Fruit fly (Drosophila melanogaster) whole organism, prepupa: ENCODE data around the gene Cp16.

Source experiments
- Blimp-1 ChIP-seq: fragments of 200-800 bp; sonication (Bioruptor generic); optimal IDR thresholded peaks from 3 replicates; lab custom pipeline; 2017; ENCODE audit warnings: missing biosample characterization, missing genetic modification characterization, mild to moderate bottlenecking, moderate library complexity, missing genetic modification reagents
- CG10631 ChIP-seq: fragments of 200-800 bp; sonication (Bioruptor generic); optimal IDR thresholded peaks from 2 replicates; lab custom pipeline; 2016; ENCODE audit warnings: missing biosample characterization, missing genetic modification characterization
- CG10669 ChIP-seq: fragments of 200-800 bp; sonication (Bioruptor generic); optimal IDR thresholded peaks from 3 replicates; lab custom pipeline; 2018; ENCODE audit warnings: missing biosample characterization, mild to moderate bottlenecking, missing genetic modification characterization, moderate library complexity
- CG11294 ChIP-seq: fragments of 200-800 bp; sonication (Bioruptor generic); IDR thresholded peaks from 2 replicates; pipeline ENCODE4 v1.3.6; 2022; ENCODE audit warnings: missing biosample characterization, missing genetic modification characterization
- CG15336 ChIP-seq: fragments of 200-800 bp; sonication (Bioruptor generic); IDR thresholded peaks from 2 replicates; pipeline ENCODE4 v1.3.6; 2022; ENCODE audit warnings: missing biosample characterization, missing genetic modification characterization
- CG1621 ChIP-seq: fragments of 200-800 bp; sonication (Bioruptor generic); optimal IDR thresholded peaks from 3 replicates; lab custom pipeline; 2018; ENCODE audit warnings: missing biosample characterization, mild to moderate bottlenecking, missing genetic modification characterization
- CG16779 ChIP-seq: fragments of 200-800 bp; sonication (Bioruptor generic); optimal IDR thresholded peaks from 3 replicates; lab custom pipeline; 2017; ENCODE audit warnings: missing biosample characterization, mild to moderate bottlenecking, missing genetic modification characterization
- CG3032 ChIP-seq: fragments of 200-800 bp; optimal IDR thresholded peaks from 2 replicates; lab custom pipeline; 2019; ENCODE audit warnings: missing biosample characterization, mild to moderate bottlenecking, missing genetic modification characterization, moderate library complexity
- CG32006 ChIP-seq: fragments of 200-800 bp; sonication (Bioruptor generic); optimal IDR thresholded peaks from 3 replicates; lab custom pipeline; 2017; ENCODE audit warnings: missing biosample characterization, mild to moderate bottlenecking, missing genetic modification characterization
- CG3919 ChIP-seq: fragments of 200-800 bp; sonication (Bioruptor generic); optimal IDR thresholded peaks from 3 replicates; lab custom pipeline; 2016; ENCODE audit warnings: missing biosample characterization, missing genetic modification characterization
- CG4318 ChIP-seq: fragments of 200-800 bp; sonication (Bioruptor generic); optimal IDR thresholded peaks from 3 replicates; lab custom pipeline; 2017; ENCODE audit warnings: missing biosample characterization, mild to moderate bottlenecking, missing genetic modification characterization
- CG6163 ChIP-seq: fragments of 200-800 bp; sonication (Bioruptor generic); IDR thresholded peaks from 3 replicates; pipeline ENCODE4 v1.3.6; 2022; ENCODE audit warnings: missing biosample characterization, missing genetic modification characterization
- CG6276 ChIP-seq: fragments of 200-800 bp; sonication (Bioruptor generic); optimal IDR thresholded peaks from 2 replicates; lab custom pipeline; 2017; ENCODE audit warnings: missing biosample characterization, mild to moderate bottlenecking, missing genetic modification characterization
- CG6792 ChIP-seq: fragments of 200-800 bp; sonication (Bioruptor generic); optimal IDR thresholded peaks from 3 replicates; lab custom pipeline; 2016; ENCODE audit warnings: missing biosample characterization, missing genetic modification characterization
- CG6808 ChIP-seq: fragments of 200-800 bp; sonication (Bioruptor generic); optimal IDR thresholded peaks from 3 replicates; lab custom pipeline; 2017; ENCODE audit warnings: missing biosample characterization, missing genetic modification characterization, mild to moderate bottlenecking, moderate library complexity, missing genetic modification reagents
- CG7368 ChIP-seq: fragments of 200-800 bp; sonication (Bioruptor generic); optimal IDR thresholded peaks from 3 replicates; lab custom pipeline; 2016; ENCODE audit warnings: missing biosample characterization, missing genetic modification characterization
- CG8319 ChIP-seq: fragments of 200-800 bp; sonication (Bioruptor generic); optimal IDR thresholded peaks from 3 replicates; lab custom pipeline; 2016; ENCODE audit warnings: missing biosample characterization, missing genetic modification characterization
- CG9139 ChIP-seq: fragments of 200-800 bp; sonication (Bioruptor generic); optimal IDR thresholded peaks from 3 replicates; lab custom pipeline; 2017; ENCODE audit warnings: missing biosample characterization, mild to moderate bottlenecking, missing genetic modification characterization
- Eip75B ChIP-seq: fragments of 200-800 bp; sonication (Bioruptor generic); optimal IDR thresholded peaks from 3 replicates; lab custom pipeline; 2016; ENCODE audit warnings: missing biosample characterization, missing genetic modification characterization
- Eip78C ChIP-seq: fragments of 200-800 bp; sonication (Bioruptor generic); peaks from one replicate; lab custom pipeline; 2016; ENCODE audit warnings: missing biosample characterization, missing genetic modification characterization
- Eip93F ChIP-seq: fragments of 200-800 bp; sonication (Bioruptor generic); optimal IDR thresholded peaks from 2 replicates; lab custom pipeline; 2016; ENCODE audit warnings: missing biosample characterization, mild to moderate bottlenecking, missing genetic modification characterization
- Ets21C ChIP-seq: fragments of 200-800 bp; sonication (Bioruptor generic); optimal IDR thresholded peaks from 3 replicates; lab custom pipeline; 2016; ENCODE audit warnings: missing biosample characterization, missing genetic modification characterization
- Ets96B ChIP-seq: fragments of 200-800 bp; optimal IDR thresholded peaks from 2 replicates; lab custom pipeline; 2019; ENCODE audit warnings: missing biosample characterization, mild to moderate bottlenecking, missing genetic modification characterization, moderate library complexity
- Gug ChIP-seq: fragments of 200-800 bp; sonication (Bioruptor generic); IDR thresholded peaks from 2 replicates; pipeline ENCODE4 v1.3.6; 2022; ENCODE audit warnings: missing biosample characterization, missing genetic modification characterization
- Hr38 ChIP-seq: sonication (Bioruptor generic); optimal IDR thresholded peaks from 2 replicates; lab custom pipeline; 2016; ENCODE audit warnings: missing biosample characterization, missing genetic modification characterization
- Hr4 ChIP-seq: fragments of 200-800 bp; sonication (Bioruptor generic); optimal IDR thresholded peaks from 3 replicates; lab custom pipeline; 2016; ENCODE audit warnings: missing biosample characterization, missing genetic modification characterization
- Lpt ChIP-seq: fragments of 200-800 bp; sonication (Bioruptor generic); optimal IDR thresholded peaks from 3 replicates; lab custom pipeline; 2016; ENCODE audit warnings: missing biosample characterization, missing genetic modification characterization
- Met ChIP-seq: fragments of 200-800 bp; sonication (Bioruptor generic); optimal IDR thresholded peaks from 3 replicates; lab custom pipeline; 2016; ENCODE audit warnings: missing biosample characterization, missing genetic modification characterization
- OdsH ChIP-seq: fragments of 200-800 bp; sonication (Bioruptor generic); optimal IDR thresholded peaks from 3 replicates; lab custom pipeline; 2016; ENCODE audit warnings: missing biosample characterization, missing genetic modification characterization
- Smox ChIP-seq: fragments of 200-800 bp; sonication (Bioruptor generic); optimal IDR thresholded peaks from 3 replicates; lab custom pipeline; 2016; ENCODE audit warnings: missing biosample characterization, missing genetic modification characterization
- Sox102F ChIP-seq: fragments of 200-800 bp; sonication (Bioruptor generic); optimal IDR thresholded peaks from 2 replicates; lab custom pipeline; 2016; ENCODE audit warnings: missing biosample characterization, mild to moderate bottlenecking, missing genetic modification characterization
- Sox15 ChIP-seq: fragments of 200-800 bp; sonication (Bioruptor generic); optimal IDR thresholded peaks from 3 replicates; lab custom pipeline; 2016; ENCODE audit warnings: missing biosample characterization, missing genetic modification characterization
- cyc ChIP-seq: fragments of 200-800 bp; sonication (Bioruptor generic); optimal IDR thresholded peaks from 3 replicates; lab custom pipeline; 2016; ENCODE audit warnings: missing biosample characterization, missing genetic modification characterization
- dac ChIP-seq: fragments of 200-800 bp; sonication (Bioruptor generic); optimal IDR thresholded peaks from 2 replicates; lab custom pipeline; 2017; ENCODE audit warnings: missing biosample characterization, mild to moderate bottlenecking, missing genetic modification characterization
- dsx ChIP-seq: fragments of 200-800 bp; optimal IDR thresholded peaks from 3 replicates; lab custom pipeline; 2019; ENCODE audit warnings: missing biosample characterization, mild to moderate bottlenecking, missing genetic modification characterization, moderate library complexity; ENCODE audit not compliant: poor library complexity, severe bottlenecking
- eg ChIP-seq: fragments of 200-800 bp; sonication (Bioruptor generic); IDR thresholded peaks from 3 replicates; pipeline ENCODE4 v1.3.6; 2022; ENCODE audit warnings: missing biosample characterization, missing genetic modification characterization
- esn ChIP-seq: fragments of 200-800 bp; sonication (Bioruptor generic); optimal IDR thresholded peaks from 2 replicates; lab custom pipeline; 2016; ENCODE audit warnings: missing biosample characterization, mild to moderate bottlenecking, missing genetic modification characterization, moderate library complexity
- fd59A ChIP-seq: fragments of 200-800 bp; sonication (Bioruptor generic); optimal IDR thresholded peaks from 2 replicates; lab custom pipeline; 2017; ENCODE audit warnings: missing biosample characterization, mild to moderate bottlenecking, missing genetic modification characterization, missing genetic modification reagents
- fkh ChIP-seq: fragments of 200-800 bp; sonication (Bioruptor generic); optimal IDR thresholded peaks from 3 replicates; lab custom pipeline; 2017; ENCODE audit warnings: missing biosample characterization, mild to moderate bottlenecking, missing genetic modification characterization, moderate library complexity
- net ChIP-seq: fragments of 200-800 bp; sonication (Bioruptor generic); optimal IDR thresholded peaks from 3 replicates; lab custom pipeline; 2016; ENCODE audit warnings: missing biosample characterization, missing genetic modification characterization
- salr ChIP-seq, 2 experiments: fragments of 200-800 bp; sonication (Bioruptor generic); optimal IDR thresholded peaks; 3 replicates each; lab custom pipeline; 2016 to 2018; ENCODE audit warnings: missing biosample characterization in 2 of 2, missing genetic modification characterization in 2 of 2, mild to moderate bottlenecking in 1 of 2
- spab ChIP-seq: fragments of 200-800 bp; sonication (Bioruptor generic); optimal IDR thresholded peaks from 2 replicates; lab custom pipeline; 2017; ENCODE audit warnings: missing biosample characterization, mild to moderate bottlenecking, missing genetic modification characterization, missing genetic modification reagents
- ss ChIP-seq, 2 experiments: fragments of 200-800 bp; sonication (Bioruptor generic); optimal IDR thresholded peaks; 2 replicates in 1 of 2; 3 replicates in 1 of 2; lab custom pipeline; 2017 to 2018; ENCODE audit warnings: mild to moderate bottlenecking in 2 of 2, missing biosample characterization in 2 of 2, missing genetic modification characterization in 2 of 2, moderate library complexity in 1 of 2
- svp ChIP-seq: fragments of 200-800 bp; sonication (Bioruptor generic); peaks from one replicate; lab custom pipeline; 2016; ENCODE audit warnings: missing biosample characterization, missing genetic modification characterization
- topi ChIP-seq: fragments of 200-800 bp; sonication (Bioruptor generic); optimal IDR thresholded peaks from 3 replicates; lab custom pipeline; 2016; ENCODE audit warnings: missing biosample characterization, missing genetic modification characterization

The Cp16 gene

dm6 chr3L:8716013-8716412 lies 15.7 kb upstream of the Cp16 start (continued):
- TF ChIP-seq Smox (GFP tag; lab: Kevin White, UChicago) (peak; percentile 68), Ets21C (GFP tag; lab: Kevin White, UChicago) (peak; percentile 34), CG15336 (GFP tag; lab: Robert Waterston, UW) (no peak), CG10669 (GFP tag; lab: Kevin White, UChicago) (no peak), Lpt (no peak), CG6792 (GFP tag; lab: Kevin White, UChicago) (peak; percentile 31), topi (GFP tag; lab: Kevin White, UChicago) (peak; percentile 67)

DNA sequence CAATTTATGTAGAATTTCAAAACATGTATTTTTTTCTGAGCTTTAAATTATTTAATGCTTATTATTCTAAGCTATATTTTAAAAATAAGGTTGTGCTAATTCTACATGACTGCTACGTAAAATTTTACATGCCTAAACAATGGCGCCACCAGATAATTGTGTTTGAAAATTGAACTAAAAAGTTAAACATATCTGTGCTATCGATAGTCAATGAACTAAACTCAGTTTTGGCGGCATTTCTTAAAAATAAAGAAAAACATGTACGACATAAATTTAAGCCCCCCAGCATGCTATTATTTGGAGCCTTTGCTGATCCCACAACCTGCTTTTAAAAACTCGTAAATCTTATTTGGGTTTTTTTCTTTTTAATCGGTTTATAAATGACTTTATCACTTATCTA lies 13.1 kb upstream of the Cp16 start:
- TF ChIP-seq Eip78C (GFP tag; lab: Kevin White, UChicago) (peak; percentile 36), Blimp-1 (GFP tag; lab: Kevin White, UChicago) (no peak), Sox15 (GFP tag; lab: Kevin White, UChicago) (no peak), esn (GFP tag; lab: Kevin White, UChicago) (peak; percentile 12), cyc (GFP tag; lab: Kevin White, UChicago) (peak; percentile 13), CG32006 (no peak), svp (GFP tag; lab: Kevin White, UChicago) (peak; percentile 22), CG6163 (no peak), Ets96B (tag; lab: Kevin White, UChicago) (no peak), CG10631 (GFP tag; lab: Kevin White, UChicago) (no peak), CG3919 (GFP tag; lab: Kevin White, UChicago) (peak; percentile 6), Met (GFP tag; lab: Kevin White, UChicago) (peak; percentile 13)
- TF ChIP-seq, all 60 proteins: peak for 6

DNA sequence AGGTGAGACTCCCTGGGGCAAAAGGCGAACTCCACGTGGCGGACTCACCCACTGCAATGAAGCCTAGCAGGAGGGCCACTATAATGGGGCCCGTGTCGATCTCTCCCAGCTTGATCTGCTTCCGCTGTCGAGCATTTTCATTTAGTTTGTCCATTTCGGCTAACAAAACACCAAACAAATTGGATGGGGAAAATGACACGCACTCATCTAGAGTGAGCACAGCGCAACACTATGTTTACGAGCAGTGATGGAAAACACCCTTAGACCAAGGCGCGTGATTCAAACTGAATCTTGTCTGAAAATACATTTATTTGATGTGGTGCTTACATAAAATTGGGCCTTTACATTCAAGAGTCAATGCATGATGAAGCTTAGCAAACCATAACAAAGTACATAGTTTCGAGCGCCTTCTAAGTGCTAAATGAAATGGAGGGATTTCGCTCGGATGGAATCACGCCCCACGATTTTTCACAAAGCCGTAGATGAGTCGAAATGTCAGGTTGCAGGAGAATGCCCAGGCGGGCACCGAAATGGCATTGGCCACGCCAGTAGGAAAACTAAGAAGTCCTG lies 11.7 kb upstream of the Cp16 start, which contains the start of gene SrpRbeta:
SrpRbeta (minus strand) TSS at position 236 of the 570 bp plus-strand sequence.
- TF ChIP-seq Gug (GFP tag; lab: Robert Waterston, UW) (no peak), dac (GFP tag; lab: Kevin White, UChicago) (no peak), CG9139 (GFP tag; lab: Kevin White, UChicago) (no peak), Smox (GFP tag; lab: Kevin White, UChicago) (no peak), CG8319 (no peak), CG7368 (GFP tag; lab: Kevin White, UChicago) (no peak), Hr38 (GFP tag; lab: Kevin White, UChicago) (no peak), CG10669 (GFP tag; lab: Kevin White, UChicago) (no peak), salr (GFP tag; optimal IDR thresholded peaks at IDR 0.05; lab: Kevin White, UChicago) (no peak), Eip78C (GFP tag; lab: Kevin White, UChicago) (peak; percentile 46), ss (GFP tag; optimal IDR thresholded peaks at IDR 0.05; lab: Kevin White, UChicago) (peak in 1 of 2 experiments; percentile 35), CG6792 (GFP tag; lab: Kevin White, UChicago) (no peak), cyc (GFP tag; lab: Kevin White, UChicago) (peak; percentile 11), CG6808 (GFP tag; lab: Kevin White, UChicago) (peak; percentile 7), topi (GFP tag; lab: Kevin White, UChicago) (peak; percentile 49), CG32006 (no peak), Blimp-1 (GFP tag; lab: Kevin White, UChicago) (no peak), CG3032 (tag; lab: Kevin White, UChicago) (no peak), eg (GFP tag; lab: Robert Waterston, UW) (peak; percentile 22; the same call in 1 of the 3 replicates), CG11294 (GFP tag; lab: Robert Waterston, UW) (no peak), Lpt (no peak), CG6276 (GFP tag; lab: Kevin White, UChicago) (no peak), OdsH (GFP tag; lab: Kevin White, UChicago) (no peak), esn (GFP tag; lab: Kevin White, UChicago) (peak; percentile 59), Eip75B (GFP tag; lab: Kevin White, UChicago) (no peak), CG4318 (GFP tag; lab: Kevin White, UChicago) (no peak), fd59A (no peak), net (no peak), CG16779 (tag; lab: Kevin White, UChicago) (no peak), dsx (GFP tag; lab: Kevin White, UChicago) (no peak), fkh (GFP tag; lab: Kevin White, UChicago) (no peak), Sox102F (no peak), Ets96B (tag; lab: Kevin White, UChicago) (no peak), spab (GFP tag; lab: Kevin White, UChicago) (no peak), Eip93F (no peak), Hr4 (no peak), Ets21C (GFP tag; lab: Kevin White, UChicago) (no peak), svp (GFP tag; lab: Kevin White, UChicago) (no peak), CG1621 (no peak)
